Worm (Caenorhabditis elegans): ENCODE results near the gene arf-1.

DNA sequence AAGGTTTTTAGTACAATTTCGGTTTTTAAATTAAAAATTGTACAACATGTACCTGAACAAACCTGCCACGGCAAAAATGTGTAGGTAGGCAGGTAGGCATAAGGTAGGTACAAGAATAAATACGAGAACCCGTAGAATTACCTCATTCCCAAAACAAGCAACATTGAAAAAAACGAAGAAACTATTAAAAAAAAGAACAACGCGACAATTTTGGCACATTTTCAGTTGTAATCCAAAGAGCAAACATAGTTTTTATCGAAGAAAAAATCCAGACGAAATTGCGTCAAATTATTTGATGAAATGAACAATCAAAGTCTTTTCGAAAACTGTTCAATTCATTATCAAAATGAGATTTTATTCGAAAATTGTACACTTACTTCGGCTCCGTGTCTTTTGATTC, 26.0 kb downstream of the arf-1 start, which contains the start of gene B0244.16:
- TF ChIP-seq dao-5 (tag; optimal IDR thresholded peaks at IDR 0.05) (no peak), W03F9.2 (tag; optimal IDR thresholded peaks at IDR 0.05) (no peak), him-1 (tag; optimal IDR thresholded peaks at IDR 0.05) (no peak)
